Worm (Caenorhabditis elegans) whole organism, L3 larva: ENCODE data around the gene pcp-5.

Experiments
- R02D3.7 ChIP-seq: fragments of 150-350 bp; optimal IDR thresholded peaks from 2 replicates; lab custom pipeline; 2014; ENCODE audit warnings: missing biosample characterization, missing genetic modification characterization
- ZK546.5 ChIP-seq: sonication (generic microtip); optimal IDR thresholded peaks from 2 replicates; lab custom pipeline; 2017; ENCODE audit warnings: missing biosample characterization, missing genetic modification characterization
- aly-2 ChIP-seq: fragments of 150-350 bp; optimal IDR thresholded peaks from 2 replicates; lab custom pipeline; 2014; ENCODE audit warnings: missing biosample characterization, missing genetic modification characterization
- ama-1 ChIP-seq: fragments of 150-350 bp; optimal IDR thresholded peaks from 2 replicates; lab custom pipeline; 2018
- ceh-28 ChIP-seq: fragments of 150-350 bp; optimal IDR thresholded peaks from 2 replicates; lab custom pipeline; 2014; ENCODE audit warnings: missing biosample characterization, missing genetic modification reagents, missing genetic modification characterization
- ceh-82 ChIP-seq: fragments of 150-350 bp; optimal IDR thresholded peaks from 2 replicates; lab custom pipeline; 2014; ENCODE audit warnings: missing biosample characterization, missing genetic modification characterization
- daf-12 ChIP-seq: fragments of 150-350 bp; optimal IDR thresholded peaks from 2 replicates; lab custom pipeline; 2014; ENCODE audit warnings: missing biosample characterization, missing genetic modification reagents, missing genetic modification characterization
- egl-5 ChIP-seq: fragments of 150-350 bp; optimal IDR thresholded peaks from 2 replicates; lab custom pipeline; 2017; ENCODE audit warnings: missing biosample characterization, missing genetic modification reagents, missing genetic modification characterization, inconsistent platforms
- elt-1 ChIP-seq: fragments of 150-350 bp; optimal IDR thresholded peaks from 2 replicates; lab custom pipeline; 2014; ENCODE audit warnings: missing biosample characterization, missing genetic modification characterization
- elt-2 ChIP-seq: sonication (generic microtip); optimal IDR thresholded peaks from 2 replicates; lab custom pipeline; 2016; ENCODE audit warnings: missing genetic modification reagents, mild to moderate bottlenecking, missing genetic modification characterization, missing compliant biosample characterization
- elt-3 ChIP-seq, 3 experiments: fragments of 150-350 bp in 1 of 3; sonication (generic microtip) in 2 of 3; optimal IDR thresholded peaks; 2 replicates in 2 of 3; 4 replicates in 1 of 3; lab custom pipeline; 2014 to 2017; ENCODE audit warnings: missing biosample characterization in 3 of 3, missing genetic modification characterization in 3 of 3
- eor-1 ChIP-seq, 2 experiments: fragments of 150-350 bp; optimal IDR thresholded peaks; 2 replicates each; lab custom pipeline; 2014 to 2018; ENCODE audit warnings: missing biosample characterization in 2 of 2, missing genetic modification characterization in 2 of 2
- fkh-10 ChIP-seq: sonication (generic microtip); optimal IDR thresholded peaks from 2 replicates; lab custom pipeline; 2017; ENCODE audit warnings: missing biosample characterization, missing genetic modification reagents, missing genetic modification characterization
- fkh-2 ChIP-seq: fragments of 150-350 bp; optimal IDR thresholded peaks from 2 replicates; lab custom pipeline; 2014; ENCODE audit warnings: missing biosample characterization, missing genetic modification reagents, missing genetic modification characterization
- fos-1 ChIP-seq: fragments of 150-350 bp; optimal IDR thresholded peaks from 2 replicates; lab custom pipeline; 2014; ENCODE audit warnings: missing biosample characterization, missing genetic modification characterization
- hmg-11 ChIP-seq: sonication (generic microtip); optimal IDR thresholded peaks from 2 replicates; lab custom pipeline; 2016; ENCODE audit warnings: missing genetic modification characterization, missing compliant biosample characterization
- jun-1 ChIP-seq: fragments of 150-350 bp; optimal IDR thresholded peaks from 2 replicates; lab custom pipeline; 2014; ENCODE audit warnings: missing biosample characterization, missing genetic modification reagents, missing genetic modification characterization
- lin-39 ChIP-seq: fragments of 150-350 bp; optimal IDR thresholded peaks from 2 replicates; lab custom pipeline; 2018; ENCODE audit warnings: missing biosample characterization, missing genetic modification reagents, missing genetic modification characterization
- mdl-1 ChIP-seq: fragments of 150-350 bp; optimal IDR thresholded peaks from 2 replicates; lab custom pipeline; 2014; ENCODE audit warnings: missing biosample characterization, missing genetic modification characterization
- nfya-1 ChIP-seq: sonication (generic microtip); optimal IDR thresholded peaks from 2 replicates; lab custom pipeline; 2017; ENCODE audit warnings: missing genetic modification characterization, mild to moderate bottlenecking, missing compliant biosample characterization, antibody characterized with exemption, moderate library complexity; ENCODE audit not compliant: insufficient read depth
- nhr-11 ChIP-seq: fragments of 150-350 bp; optimal IDR thresholded peaks from 2 replicates; lab custom pipeline; 2014; ENCODE audit warnings: missing biosample characterization, missing genetic modification characterization
- nhr-23 ChIP-seq: fragments of 150-350 bp; optimal IDR thresholded peaks from 2 replicates; lab custom pipeline; 2014; ENCODE audit warnings: missing biosample characterization, missing genetic modification reagents, missing genetic modification characterization
- nhr-237 ChIP-seq: fragments of 150-350 bp; optimal IDR thresholded peaks from 2 replicates; lab custom pipeline; 2014; ENCODE audit warnings: missing biosample characterization, missing genetic modification characterization
- nhr-25 ChIP-seq: sonication (generic microtip); optimal IDR thresholded peaks from 2 replicates; lab custom pipeline; 2017; ENCODE audit warnings: missing biosample characterization, missing genetic modification characterization
- nhr-28 ChIP-seq: fragments of 150-350 bp; optimal IDR thresholded peaks from 2 replicates; lab custom pipeline; 2014; ENCODE audit warnings: missing biosample characterization, missing genetic modification characterization
- nhr-43 ChIP-seq: sonication (generic microtip); optimal IDR thresholded peaks from 2 replicates; lab custom pipeline; 2016; ENCODE audit warnings: mild to moderate bottlenecking, missing genetic modification characterization, missing compliant biosample characterization; ENCODE audit not compliant: poor library complexity, severe bottlenecking
- nhr-67 ChIP-seq: fragments of 150-350 bp; optimal IDR thresholded peaks from 2 replicates; lab custom pipeline; 2014; ENCODE audit warnings: missing biosample characterization, missing genetic modification characterization
- nhr-76 ChIP-seq: fragments of 150-350 bp; sonication (generic microtip); optimal IDR thresholded peaks from 5 replicates; lab custom pipeline; 2014; ENCODE audit warnings: missing biosample characterization, missing genetic modification characterization
- nhr-77 ChIP-seq: fragments of 150-350 bp; optimal IDR thresholded peaks from 2 replicates; lab custom pipeline; 2014; ENCODE audit warnings: missing biosample characterization, missing genetic modification characterization
- pha-4 ChIP-seq: fragments of 150-350 bp; optimal IDR thresholded peaks from 2 replicates; lab custom pipeline; 2014; ENCODE audit warnings: missing biosample characterization, missing genetic modification reagents, missing genetic modification characterization
- pqm-1 ChIP-seq: fragments of 150-350 bp; optimal IDR thresholded peaks from 2 replicates; lab custom pipeline; 2017; ENCODE audit warnings: missing biosample characterization, missing genetic modification characterization, inconsistent platforms
- sea-2 ChIP-seq: fragments of 150-350 bp; sonication (generic microtip); optimal IDR thresholded peaks from 4 replicates; lab custom pipeline; 2014; ENCODE audit warnings: missing biosample characterization, missing genetic modification reagents, missing genetic modification characterization
- skn-1 ChIP-seq: fragments of 150-350 bp; optimal IDR thresholded peaks from 2 replicates; lab custom pipeline; 2014; ENCODE audit warnings: missing biosample characterization, missing genetic modification characterization
- snpc-4 ChIP-seq: fragments of 150-350 bp; optimal IDR thresholded peaks from 2 replicates; lab custom pipeline; 2014; ENCODE audit warnings: missing biosample characterization, missing genetic modification characterization
- tbx-2 ChIP-seq: sonication (generic microtip); optimal IDR thresholded peaks from 2 replicates; lab custom pipeline; 2016; ENCODE audit warnings: mild to moderate bottlenecking, missing genetic modification characterization, missing compliant biosample characterization
- unc-39 ChIP-seq: sonication (generic microtip); optimal IDR thresholded peaks from 4 replicates; lab custom pipeline; 2017; ENCODE audit warnings: missing biosample characterization, missing genetic modification characterization
- unc-62 ChIP-seq: fragments of 150-350 bp; sonication (generic microtip); optimal IDR thresholded peaks from 4 replicates; lab custom pipeline; 2014; ENCODE audit warnings: missing biosample characterization, missing genetic modification reagents, missing genetic modification characterization
- zag-1 ChIP-seq: fragments of 150-350 bp; optimal IDR thresholded peaks from 2 replicates; lab custom pipeline; 2014; ENCODE audit warnings: missing biosample characterization, missing genetic modification characterization
- ztf-11 ChIP-seq: fragments of 150-350 bp; optimal IDR thresholded peaks from 2 replicates; lab custom pipeline; 2014; ENCODE audit warnings: missing biosample characterization, missing genetic modification characterization
- ztf-4 ChIP-seq: fragments of 150-350 bp; optimal IDR thresholded peaks from 2 replicates; lab custom pipeline; 2014; ENCODE audit warnings: missing biosample characterization, missing genetic modification characterization

Gene pcp-5

ce11 chrIII:7948802-7949201, 41.4 kb upstream of the pcp-5 start, which contains the start of gene col-90:
col-90 (plus strand) TSS chrIII:7948838.
- TF ChIP-seq nhr-67 (no peak), nhr-43 (tag; lab: Kevin White, UChicago) (peak; percentile 61), daf-12 (tag; lab: Kevin White, UChicago) (no peak), sea-2 (GFP tag; lab: Kevin White, UChicago) (no peak), snpc-4 (tag; lab: Kevin White, UChicago) (no peak), skn-1 (no peak), ZK546.5 (tag; lab: Kevin White, UChicago) (no peak), nhr-76 (tag; lab: Kevin White, UChicago) (no peak), nhr-25 (tag; lab: Kevin White, UChicago) (peak; percentile 55), ztf-11 (no peak), mdl-1 (tag; lab: Kevin White, UChicago) (no peak), zag-1 (tag; lab: Kevin White, UChicago) (no peak), tbx-2 (no peak)

DNA sequence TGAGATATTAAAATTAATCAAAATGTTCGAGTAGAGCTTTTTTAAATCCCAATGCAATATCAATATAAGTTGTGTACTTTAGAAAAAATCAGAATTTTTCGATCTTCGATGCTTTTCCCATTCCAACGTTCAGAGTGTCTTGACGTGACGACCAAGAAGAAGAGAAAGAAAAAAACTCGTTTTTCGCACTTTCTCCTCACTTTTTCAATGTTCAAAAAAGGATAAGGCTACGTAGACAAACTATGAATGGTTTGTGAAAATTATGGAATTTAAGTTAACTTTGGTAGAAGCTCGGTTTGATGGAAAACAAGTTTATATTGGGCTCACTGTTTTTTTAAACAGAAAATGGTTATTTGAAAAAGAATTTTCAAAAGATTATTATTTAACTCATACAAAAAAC, 40.3 kb upstream of the pcp-5 start:
- no peak for TF ChIP-seq ceh-82 (tag; lab: Kevin White, UChicago)
- TF ChIP-seq fos-1 (tag; lab: Kevin White, UChicago): no peak
- TF ChIP-seq elt-3 (tag; optimal IDR thresholded peaks at IDR 0.05; lab: Kevin White, UChicago): no peak
- no peak for TF ChIP-seq egl-5 (tag; lab: Kevin White, UChicago)
- no peak for TF ChIP-seq nfya-1 (tag; lab: Kevin White, UChicago)
- TF ChIP-seq sea-2 (GFP tag; lab: Kevin White, UChicago): no peak
- no peak for TF ChIP-seq mdl-1 (tag; lab: Kevin White, UChicago)
- TF ChIP-seq nhr-28 (tag; lab: Kevin White, UChicago): no peak
- TF ChIP-seq R02D3.7 (tag; lab: Kevin White, UChicago): no peak
- no peak for TF ChIP-seq fkh-2 (tag; lab: Kevin White, UChicago)
- no peak for TF ChIP-seq ceh-28 (tag; lab: Kevin White, UChicago)
- no peak for TF ChIP-seq nhr-76 (tag; lab: Kevin White, UChicago)
- TF ChIP-seq unc-39: no peak
- TF ChIP-seq hmg-11 (tag; lab: Kevin White, UChicago): no peak
- no peak for TF ChIP-seq daf-12 (tag; lab: Kevin White, UChicago)
- TF ChIP-seq ama-1: no peak
- TF ChIP-seq skn-1: no peak
- no peak for TF ChIP-seq nhr-237 (tag; lab: Kevin White, UChicago)
- TF ChIP-seq elt-2 (tag; lab: Kevin White, UChicago): no peak

ce11 chrIII:7946968-7947491, 39.6 kb upstream of the pcp-5 start, which contains the start of gene gsto-1:
gsto-1 (minus strand) TSS chrIII:7947018.
- no peak for TF ChIP-seq ZK546.5 (tag; lab: Kevin White, UChicago)
- TF ChIP-seq elt-2 (tag; lab: Kevin White, UChicago): peak; percentile 74
- no peak for TF ChIP-seq nhr-25 (tag; lab: Kevin White, UChicago)
- no peak for TF ChIP-seq pqm-1 (tag; lab: Kevin White, UChicago)
- peak; percentile 13 for TF ChIP-seq pha-4 (tag; lab: Kevin White, UChicago)
- TF ChIP-seq, all 47 proteins: peak for 2

DNA sequence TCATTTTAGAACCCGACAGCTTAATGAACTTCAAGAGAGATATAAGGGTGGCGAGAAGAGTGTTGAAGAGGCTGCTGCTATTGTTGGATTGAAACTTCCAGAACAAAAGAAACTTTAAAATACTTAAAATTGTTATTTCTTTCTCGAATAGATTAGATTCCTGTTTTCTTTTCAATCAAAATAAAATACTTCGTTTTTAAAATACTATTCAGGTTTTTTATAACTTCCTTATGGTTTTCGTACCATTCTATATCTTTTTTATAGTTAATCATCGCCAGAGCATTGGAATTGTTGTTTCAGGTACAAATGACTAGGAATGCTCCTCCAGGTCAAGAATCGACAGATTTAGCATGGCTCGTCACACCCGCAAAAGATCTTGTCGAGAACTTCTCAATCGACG, 34.0 kb upstream of the pcp-5 start, which contains the start of gene kle-2:
Gene kle-2, plus strand, starts transcription at position 301 of the 400 bp plus-strand sequence.
- TF ChIP-seq nhr-28 (tag; lab: Kevin White, UChicago) (no peak), jun-1 (tag; lab: Kevin White, UChicago) (no peak)

DNA sequence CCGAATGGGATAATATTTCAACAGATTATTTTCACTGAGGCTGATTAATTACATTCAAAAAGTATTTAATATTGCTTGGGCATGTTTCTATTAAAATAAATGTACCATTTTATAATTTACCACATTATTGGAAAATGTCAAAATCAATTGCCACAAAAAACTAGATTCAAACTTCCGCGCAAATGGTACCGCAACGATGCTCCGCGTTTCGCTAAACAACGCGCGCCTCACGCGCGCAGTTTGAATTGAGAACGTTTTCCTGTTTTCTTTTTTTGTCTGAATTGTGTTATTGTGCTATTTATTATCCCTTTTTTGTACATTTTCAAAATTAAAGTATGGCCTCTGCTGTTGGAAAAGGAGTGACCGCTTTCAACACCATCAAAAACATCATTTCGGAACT, 33.4 kb upstream of the pcp-5 start, which contains the start of gene C29E4.12:
Gene C29E4.12, plus strand, starts transcription at position 333 of the 400 bp plus-strand sequence.
- TF ChIP-seq R02D3.7 (tag; lab: Kevin White, UChicago) (peak; percentile 17), skn-1 (no peak), jun-1 (tag; lab: Kevin White, UChicago) (no peak), ZK546.5 (tag; lab: Kevin White, UChicago) (no peak), lin-39 (tag; lab: Kevin White, UChicago) (peak; percentile 41), fos-1 (tag; lab: Kevin White, UChicago) (no peak), egl-5 (tag; lab: Kevin White, UChicago) (peak; percentile 38), elt-3 (tag; optimal IDR thresholded peaks at IDR 0.05; lab: Kevin White, UChicago) (no peak), daf-12 (tag; lab: Kevin White, UChicago) (no peak), ceh-28 (tag; lab: Kevin White, UChicago) (peak; percentile 15), nhr-23 (peak; percentile 84), pqm-1 (tag; lab: Kevin White, UChicago) (peak; percentile 11), unc-62 (no peak), snpc-4 (tag; lab: Kevin White, UChicago) (no peak), sea-2 (GFP tag; lab: Kevin White, UChicago) (no peak), ztf-4 (no peak), aly-2 (tag; lab: Kevin White, UChicago) (no peak), nhr-11 (tag; lab: Kevin White, UChicago) (no peak), nhr-77 (peak; percentile 48), eor-1 (tag; optimal IDR thresholded peaks at IDR 0.05; lab: Kevin White, UChicago) (no peak), elt-2 (tag; lab: Kevin White, UChicago) (no peak), nhr-67 (no peak), tbx-2 (no peak), mdl-1 (tag; lab: Kevin White, UChicago) (no peak), fkh-2 (tag; lab: Kevin White, UChicago) (no peak), ama-1 (no peak), ceh-82 (tag; lab: Kevin White, UChicago) (no peak), pha-4 (tag; lab: Kevin White, UChicago) (peak; percentile 79), hmg-11 (tag; lab: Kevin White, UChicago) (peak; percentile 38), nhr-25 (tag; lab: Kevin White, UChicago) (peak; percentile 69), elt-1 (tag; lab: Kevin White, UChicago) (no peak), fkh-10 (GFP tag; lab: Kevin White, UChicago) (peak; percentile 26)
